Worm (Caenorhabditis elegans): Measurements from ENCODE around the gene lin-52.

DNA sequence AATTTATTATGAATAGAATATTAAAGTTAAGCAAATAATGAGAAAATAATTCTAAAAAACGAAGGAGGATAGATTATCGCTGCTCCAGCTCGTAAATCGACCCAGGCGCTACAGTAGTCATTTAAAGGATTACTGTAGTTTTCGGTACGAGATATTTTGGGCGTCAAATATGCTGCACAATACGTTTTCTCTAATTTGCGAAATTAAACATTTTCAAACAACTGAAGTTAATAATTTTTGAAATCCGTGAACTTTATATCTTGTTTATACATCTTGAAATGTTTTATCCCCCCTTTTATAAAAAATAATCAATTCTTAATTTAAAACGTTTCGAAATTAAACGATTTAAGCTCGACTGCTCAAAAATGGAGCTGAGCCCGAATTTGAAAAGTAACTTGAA lies 21.5 kb upstream of the lin-52 start, which contains the start of gene K11H3.2:
- TF ChIP-seq nhr-28 (tag; optimal IDR thresholded peaks at IDR 0.05), result no peak
- TF ChIP-seq fkh-4 (tag; optimal IDR thresholded peaks at IDR 0.05; ENCODE audit: borderline replicate concordance), result no peak
- TF ChIP-seq irx-1 (tag; optimal IDR thresholded peaks at IDR 0.05), result no peak
- TF ChIP-seq unc-62 (GFP tag; optimal IDR thresholded peaks at IDR 0.05), result no peak
- TF ChIP-seq zag-1 (tag; optimal IDR thresholded peaks at IDR 0.05), result no peak
- no peak for TF ChIP-seq nhr-47 (tag; optimal IDR thresholded peaks at IDR 0.05)
- TF ChIP-seq sptf-1 (tag; optimal IDR thresholded peaks at IDR 0.05), result no peak
- TF ChIP-seq nhr-85 (tag), result no peak
- TF ChIP-seq ztf-11 (tag; optimal IDR thresholded peaks at IDR 0.05), result no peak
- no peak for TF ChIP-seq blmp-1 (tag; optimal IDR thresholded peaks at IDR 0.05)
- no peak for TF ChIP-seq hpl-2 (GFP tag; optimal IDR thresholded peaks at IDR 0.05)
- TF ChIP-seq lsy-2 (tag; optimal IDR thresholded peaks at IDR 0.05), result no peak
- no peak for TF ChIP-seq elt-3 (tag; optimal IDR thresholded peaks at IDR 0.05)
